In genomic region chr3R:23248853-23249573, dm6 we compare ENCODE assay signal across 4 fruit fly cellular contexts.
TF ChIP-seq lines count a peak whose summit lies in the region.

Gene CG4467, minus strand, starts transcription at chr3R:23248903.

- no peak for TF ChIP-seq CTCF in whole organism, embryonic (GFP tag; optimal IDR thresholded peaks at IDR 0.05; lab: Kevin White, UChicago)

TF ChIP-seq in whole organism, embryonic, 481 proteins besides CTCF, POLR2A, EP300 and RAD21 (continues in another document):
- TF ChIP-seq CG12659 (GFP tag; optimal IDR thresholded peaks at IDR 0.05; lab: Kevin White, UChicago) (peak; percentile 18), nerfin-1 (tag; optimal IDR thresholded peaks at IDR 0.05; lab: Kevin White, UChicago) (peak; percentile 98), CG6791 (GFP tag; IDR thresholded peaks at IDR 0.05; lab: Robert Waterston, UW; ENCODE audit: partially characterized antibody) (peak; percentile 47; the same call in 1 of the 3 replicates), CG14014 (GFP tag; IDR thresholded peaks at IDR 0.05; lab: Robert Waterston, UW) (no peak), pros (GFP tag; optimal IDR thresholded peaks at IDR 0.05; lab: Kevin White, UChicago) (peak; percentile 97), CG33213 (GFP tag; optimal IDR thresholded peaks at IDR 0.05; lab: Kevin White, UChicago) (no peak), Trl (optimal IDR thresholded peaks at IDR 0.05; lab: Kevin White, UChicago) (peak; percentile 88), Trl (GFP tag; optimal IDR thresholded peaks at IDR 0.05; lab: Kevin White, UChicago) (peak; percentile 39), CG13894 (tag; optimal IDR thresholded peaks at IDR 0.05; lab: Kevin White, UChicago) (peak; percentile 96), CG6272 (GFP tag; IDR thresholded peaks at IDR 0.05; lab: Robert Waterston, UW) (no peak), CG18599 (GFP tag; optimal IDR thresholded peaks at IDR 0.05; lab: Kevin White, UChicago) (peak; percentile 56), CG12071 (GFP tag; optimal IDR thresholded peaks at IDR 0.05; lab: Kevin White, UChicago) (peak; percentile 49), Rx (GFP tag; IDR thresholded peaks at IDR 0.05; lab: Robert Waterston, UW) (no peak), nom (GFP tag; optimal IDR thresholded peaks at IDR 0.05; lab: Kevin White, UChicago) (peak; percentile 3), CG17568 (GFP tag; optimal IDR thresholded peaks at IDR 0.05; lab: Kevin White, UChicago) (no peak), grau (tag; optimal IDR thresholded peaks at IDR 0.05; lab: Kevin White, UChicago) (no peak), abd-A (tag; optimal IDR thresholded peaks at IDR 0.05; lab: Kevin White, UChicago) (peak; percentile 95), CG7556 (GFP tag; optimal IDR thresholded peaks at IDR 0.05; lab: Kevin White, UChicago) (peak; percentile 4), Deaf1 (tag; optimal IDR thresholded peaks at IDR 0.05; lab: Kevin White, UChicago) (no peak), GATAe (GFP tag; conservative IDR thresholded peaks at IDR 0.05; lab: Robert Waterston, UW) (no peak), CG9797 (GFP tag; optimal IDR thresholded peaks at IDR 0.05; lab: Kevin White, UChicago) (no peak), Fer1 (GFP tag; optimal IDR thresholded peaks at IDR 0.05; lab: Kevin White, UChicago) (peak; percentile 29), HmgD (GFP tag; optimal IDR thresholded peaks at IDR 0.05; lab: Kevin White, UChicago) (peak; percentile 25)

TF ChIP-seq in whole organism, prepupa, 60 proteins besides CTCF, POLR2A, EP300 and RAD21:
- TF ChIP-seq fkh (GFP tag; optimal IDR thresholded peaks at IDR 0.05; lab: Kevin White, UChicago) (peak; percentile 50), CG6854 (GFP tag; optimal IDR thresholded peaks at IDR 0.05; lab: Kevin White, UChicago) (no peak), CG32006 (GFP tag; optimal IDR thresholded peaks at IDR 0.05; lab: Kevin White, UChicago) (no peak), OdsH (GFP tag; optimal IDR thresholded peaks at IDR 0.05; lab: Kevin White, UChicago) (no peak), ss (GFP tag; optimal IDR thresholded peaks at IDR 0.05; lab: Kevin White, UChicago) (no peak), Eip93F (GFP tag; optimal IDR thresholded peaks at IDR 0.05; lab: Kevin White, UChicago) (no peak), pdm3 (GFP tag; optimal IDR thresholded peaks at IDR 0.05; lab: Kevin White, UChicago) (no peak), CG7368 (GFP tag; optimal IDR thresholded peaks at IDR 0.05; lab: Kevin White, UChicago) (peak; percentile 12), Eip78C (GFP tag; lab: Kevin White, UChicago) (peak; percentile 20), CG8319 (GFP tag; optimal IDR thresholded peaks at IDR 0.05; lab: Kevin White, UChicago) (no peak), cyc (GFP tag; optimal IDR thresholded peaks at IDR 0.05; lab: Kevin White, UChicago) (no peak), CG6163 (GFP tag; IDR thresholded peaks at IDR 0.05; lab: Robert Waterston, UW) (no peak), svp (GFP tag; lab: Kevin White, UChicago) (peak; percentile 57), fd85E (GFP tag; optimal IDR thresholded peaks at IDR 0.05; lab: Kevin White, UChicago) (no peak)

TF ChIP-seq in whole organism, pupa, 21 proteins besides CTCF, POLR2A, EP300 and RAD21:
- TF ChIP-seq Ets98B (GFP tag; IDR thresholded peaks at IDR 0.05; lab: Robert Waterston, UW): peak; percentile 21; the same call in 1 of the 2 replicates
- no peak for TF ChIP-seq CG8301 (tag; optimal IDR thresholded peaks at IDR 0.05; lab: Kevin White, UChicago)
TF ChIP-seq in whole organism, pupa: peak in this region for 1.

TF ChIP-seq in whole organism, wandering third instar larva, 38 proteins besides CTCF, POLR2A, EP300 and RAD21:
- TF ChIP-seq sv (GFP tag; optimal IDR thresholded peaks at IDR 0.05; lab: Kevin White, UChicago) (no peak), sage (GFP tag; optimal IDR thresholded peaks at IDR 0.05; lab: Kevin White, UChicago) (no peak), Hnf4 (GFP tag; optimal IDR thresholded peaks at IDR 0.05; lab: Kevin White, UChicago) (no peak), Dif (GFP tag; optimal IDR thresholded peaks at IDR 0.05; lab: Kevin White, UChicago; ENCODE audit: partially characterized antibody) (peak; percentile 60), tai (GFP tag; optimal IDR thresholded peaks at IDR 0.05; lab: Kevin White, UChicago) (no peak), dsf (GFP tag; optimal IDR thresholded peaks at IDR 0.05; lab: Kevin White, UChicago; ENCODE audit: borderline replicate concordance) (no peak), fru (GFP tag; optimal IDR thresholded peaks at IDR 0.05; lab: Kevin White, UChicago) (no peak), Hr78 (GFP tag; optimal IDR thresholded peaks at IDR 0.05; lab: Kevin White, UChicago) (no peak), rgr (GFP tag; optimal IDR thresholded peaks at IDR 0.05; lab: Kevin White, UChicago) (no peak), woc (GFP tag; optimal IDR thresholded peaks at IDR 0.05; lab: Kevin White, UChicago) (no peak), CG32264 (GFP tag; optimal IDR thresholded peaks at IDR 0.05; lab: Kevin White, UChicago) (no peak), N (GFP tag; optimal IDR thresholded peaks at IDR 0.05; lab: Kevin White, UChicago) (no peak), lola (GFP tag; optimal IDR thresholded peaks at IDR 0.05; lab: Kevin White, UChicago) (no peak), Myc (optimal IDR thresholded peaks at IDR 0.05; lab: Kevin White, UChicago) (no peak), Rel (GFP tag; optimal IDR thresholded peaks at IDR 0.05; lab: Kevin White, UChicago) (no peak), Rel (tag; optimal IDR thresholded peaks at IDR 0.05; lab: Kevin White, UChicago) (no peak), CG9705 (GFP tag; optimal IDR thresholded peaks at IDR 0.05; lab: Kevin White, UChicago) (no peak), dl (GFP tag; optimal IDR thresholded peaks at IDR 0.05; lab: Kevin White, UChicago; ENCODE audit: insufficient read depth in 1 of 2, partially characterized antibody in 2 of 2) (peak in 1 of 2 experiments; percentile 23), Dfd (GFP tag; optimal IDR thresholded peaks at IDR 0.05; lab: Kevin White, UChicago) (no peak)
TF ChIP-seq in whole organism, wandering third instar larva: peak in this region for 2.
